Fruit fly (Drosophila melanogaster) whole organism, embryonic: Measurements from ENCODE around the gene Awh.
A peak's percentile ranks its signal among the peaks of the same experiment; 100 is the strongest.

Experiments
- Abd-B ChIP-seq: fragments of 200-800 bp; sonication (Bioruptor generic); optimal IDR thresholded peaks from 2 replicates; lab custom pipeline; 2018; ENCODE audit warnings: missing biosample characterization, mild to moderate bottlenecking, missing genetic modification characterization, moderate library complexity
- Blimp-1 ChIP-seq: fragments of 200-800 bp; sonication (Bioruptor generic); optimal IDR thresholded peaks from 3 replicates; lab custom pipeline; 2018; ENCODE audit warnings: missing biosample characterization, missing genetic modification characterization, mild to moderate bottlenecking, moderate library complexity, missing genetic modification reagents
- Bteb2 ChIP-seq: fragments of 200-800 bp; sonication (Bioruptor generic); optimal IDR thresholded peaks from 2 replicates; lab custom pipeline; 2016; ENCODE audit warnings: missing biosample characterization, missing genetic modification characterization
- CG10431 ChIP-seq: fragments of 200-800 bp; sonication (Bioruptor generic); optimal IDR thresholded peaks from 3 replicates; lab custom pipeline; 2018; ENCODE audit warnings: missing biosample characterization, mild to moderate bottlenecking, missing genetic modification characterization
- CG14860 ChIP-seq: fragments of 200-800 bp; sonication (Bioruptor generic); IDR thresholded peaks from 3 replicates; pipeline ENCODE4 v1.3.6; 2022; ENCODE audit warnings: missing biosample characterization, missing genetic modification characterization; ENCODE audit not compliant: partially characterized antibody
- CG14965 ChIP-seq: fragments of 200-800 bp; sonication (Bioruptor generic); optimal IDR thresholded peaks from 2 replicates; lab custom pipeline; 2016; ENCODE audit warnings: missing biosample characterization, missing genetic modification characterization, borderline replicate concordance
- CG18619 ChIP-seq: fragments of 200-800 bp; sonication (Bioruptor generic); optimal IDR thresholded peaks from 3 replicates; lab custom pipeline; 2017; ENCODE audit warnings: missing biosample characterization, mild to moderate bottlenecking, missing genetic modification characterization
- CG2889 ChIP-seq: fragments of 200-800 bp; sonication (Bioruptor generic); IDR thresholded peaks from 3 replicates; pipeline ENCODE4 v1.3.6; 2022; ENCODE audit warnings: missing biosample characterization, missing genetic modification characterization
- CG30431 ChIP-seq: fragments of 200-800 bp; sonication (Bioruptor generic); optimal IDR thresholded peaks from 2 replicates; lab custom pipeline; 2017; ENCODE audit warnings: missing biosample characterization, missing genetic modification characterization
- CG5180 ChIP-seq: fragments of 200-800 bp; sonication (Bioruptor generic); optimal IDR thresholded peaks from 3 replicates; lab custom pipeline; 2017; ENCODE audit warnings: missing biosample characterization, missing genetic modification characterization, mild to moderate bottlenecking, moderate library complexity, missing genetic modification reagents
- CG6765 ChIP-seq: fragments of 200-800 bp; sonication (Bioruptor generic); optimal IDR thresholded peaks from 3 replicates; lab custom pipeline; 2017; ENCODE audit warnings: missing biosample characterization, mild to moderate bottlenecking, missing genetic modification characterization
- CG7745 ChIP-seq: fragments of 200-800 bp; sonication (Bioruptor generic); optimal IDR thresholded peaks from 2 replicates; lab custom pipeline; 2018; ENCODE audit warnings: missing biosample characterization, mild to moderate bottlenecking, missing genetic modification characterization, moderate library complexity
- CG7987 ChIP-seq: fragments of 200-800 bp; sonication (Bioruptor generic); optimal IDR thresholded peaks from 2 replicates; lab custom pipeline; 2018; ENCODE audit warnings: missing biosample characterization, mild to moderate bottlenecking, missing genetic modification characterization, moderate library complexity
- CG8765 ChIP-seq: fragments of 200-800 bp; sonication (Bioruptor generic); IDR thresholded peaks from 2 replicates; pipeline ENCODE4 v1.3.6; 2022; ENCODE audit warnings: missing biosample characterization, missing genetic modification characterization
- CG9727 ChIP-seq: fragments of 200-800 bp; sonication (Bioruptor generic); optimal IDR thresholded peaks from 3 replicates; lab custom pipeline; 2017; ENCODE audit warnings: missing biosample characterization, mild to moderate bottlenecking, missing genetic modification characterization
- CG9876 ChIP-seq: fragments of 200-800 bp; sonication (Bioruptor generic); optimal IDR thresholded peaks from 2 replicates; lab custom pipeline; 2016; ENCODE audit warnings: missing biosample characterization, missing genetic modification characterization
- CkIIα-i1 ChIP-seq: fragments of 200-800 bp; sonication (Bioruptor generic); IDR thresholded peaks from 2 replicates; pipeline ENCODE4 v1.3.6; 2022; ENCODE audit warnings: missing biosample characterization, missing genetic modification characterization
- D ChIP-seq, 2 experiments: fragments of 200-800 bp in 1 of 2; fragments of >200 bp in 1 of 2; sonication (Bioruptor generic) in 1 of 2; optimal IDR thresholded peaks; 2 replicates in 1 of 2; 3 replicates in 1 of 2; lab custom pipeline; 2017; ENCODE audit warnings: mild to moderate bottlenecking in 1 of 2, missing biosample characterization in 1 of 2, missing genetic modification characterization in 1 of 2, missing genetic modification reagents in 1 of 2
- Dbx ChIP-seq: fragments of 200-800 bp; sonication (Bioruptor generic); IDR thresholded peaks from 3 replicates; pipeline ENCODE4 v1.3.6; 2022; ENCODE audit warnings: missing biosample characterization, missing genetic modification characterization
- Doc3 ChIP-seq: fragments of 200-800 bp; sonication (Bioruptor generic); IDR thresholded peaks from 3 replicates; pipeline ENCODE4 v1.3.6; 2022; ENCODE audit warnings: missing biosample characterization, missing genetic modification characterization; ENCODE audit not compliant: partially characterized antibody
- E2f1 ChIP-seq: fragments of 200-800 bp; sonication (Bioruptor generic); IDR thresholded peaks from 2 replicates; pipeline ENCODE4 v1.3.6; 2022; ENCODE audit warnings: missing biosample characterization, missing genetic modification characterization
- Fer1 ChIP-seq: fragments of 200-800 bp; sonication (Bioruptor generic); optimal IDR thresholded peaks from 2 replicates; lab custom pipeline; 2017; ENCODE audit warnings: missing biosample characterization, mild to moderate bottlenecking, missing genetic modification characterization
- HmgD ChIP-seq: fragments of 200-800 bp; sonication (Bioruptor generic); optimal IDR thresholded peaks from 3 replicates; lab custom pipeline; 2016; ENCODE audit warnings: missing biosample characterization, missing genetic modification characterization
- HmgZ ChIP-seq: fragments of 200-800 bp; sonication (Bioruptor generic); optimal IDR thresholded peaks from 2 replicates; lab custom pipeline; 2018; ENCODE audit warnings: missing biosample characterization, mild to moderate bottlenecking, missing genetic modification characterization
- MTF-1 ChIP-seq: fragments of 200-800 bp; sonication (Bioruptor generic); optimal IDR thresholded peaks from 2 replicates; lab custom pipeline; 2018; ENCODE audit warnings: missing biosample characterization, mild to moderate bottlenecking, missing genetic modification characterization, borderline replicate concordance
- Med ChIP-seq: fragments of 200-800 bp; sonication (Bioruptor generic); peaks from one replicate; lab custom pipeline; 2016; ENCODE audit warnings: missing biosample characterization, missing genetic modification characterization, mild to moderate bottlenecking, inconsistent platforms, moderate library complexity
- NFAT ChIP-seq: fragments of 200-800 bp; sonication (Bioruptor generic); IDR thresholded peaks from 2 replicates; pipeline ENCODE4 v1.3.6; 2022; ENCODE audit warnings: missing biosample characterization, missing genetic modification characterization
- NK7.1 ChIP-seq: fragments of 200-800 bp; sonication (Bioruptor generic); optimal IDR thresholded peaks from 3 replicates; lab custom pipeline; 2016; ENCODE audit warnings: missing biosample characterization, missing genetic modification characterization
- Neu2 ChIP-seq: fragments of 200-800 bp; sonication (Bioruptor generic); optimal IDR thresholded peaks from 3 replicates; lab custom pipeline; 2016; ENCODE audit warnings: missing biosample characterization, missing genetic modification characterization, borderline replicate concordance
- Opbp ChIP-seq: fragments of 200-800 bp; sonication (Bioruptor generic); IDR thresholded peaks from 3 replicates; pipeline ENCODE4 v1.3.6; 2022; ENCODE audit warnings: missing biosample characterization, missing genetic modification characterization; ENCODE audit not compliant: partially characterized antibody
- Sox100B ChIP-seq: fragments of 200-800 bp; sonication (Bioruptor generic); optimal IDR thresholded peaks from 3 replicates; lab custom pipeline; 2018; ENCODE audit warnings: missing biosample characterization, mild to moderate bottlenecking, missing genetic modification characterization
- Taf1 ChIP-seq: fragments of 200-800 bp; sonication (Bioruptor generic); IDR thresholded peaks from 2 replicates; pipeline ENCODE4 v1.3.6; 2022; ENCODE audit warnings: missing biosample characterization, missing genetic modification characterization
- aop ChIP-seq: fragments of 200-800 bp; sonication (Bioruptor generic); IDR thresholded peaks from 2 replicates; pipeline ENCODE4 v1.3.6; 2022; ENCODE audit warnings: missing biosample characterization, missing genetic modification characterization
- en ChIP-seq: fragments of 200-800 bp; sonication (Bioruptor generic); optimal IDR thresholded peaks from 2 replicates; lab custom pipeline; 2016; ENCODE audit warnings: missing biosample characterization, missing genetic modification characterization
- gt ChIP-seq: fragments of 200-800 bp; sonication (Bioruptor generic); IDR thresholded peaks from 2 replicates; pipeline ENCODE4 v1.3.6; 2022; ENCODE audit warnings: missing biosample characterization, missing genetic modification characterization
- hb ChIP-seq: fragments of 200-800 bp; sonication (Bioruptor generic); IDR thresholded peaks from 3 replicates; pipeline ENCODE4 v1.3.6; 2022; ENCODE audit warnings: missing biosample characterization, missing genetic modification characterization; ENCODE audit not compliant: partially characterized antibody
- hkb ChIP-seq, 2 experiments: fragments of 200-800 bp in 1 of 2; fragments of >200 bp in 1 of 2; sonication (Bioruptor generic) in 1 of 2; IDR thresholded peaks in 1 of 2; optimal IDR thresholded peaks in 1 of 2; 2 replicates each; pipeline versions ENCODE4 v1.3.6 to Lab custom; 2017 to 2022; ENCODE audit warnings: missing biosample characterization in 1 of 2, missing genetic modification characterization in 1 of 2
- kah ChIP-seq: fragments of 200-800 bp; sonication (Bioruptor generic); optimal IDR thresholded peaks from 2 replicates; lab custom pipeline; 2018; ENCODE audit warnings: missing biosample characterization, mild to moderate bottlenecking, missing genetic modification characterization
- lbe ChIP-seq: fragments of 200-800 bp; sonication (Bioruptor generic); optimal IDR thresholded peaks from 2 replicates; lab custom pipeline; 2016; ENCODE audit warnings: missing biosample characterization, mild to moderate bottlenecking, missing genetic modification characterization
- nmo ChIP-seq: fragments of 200-800 bp; sonication (Bioruptor generic); optimal IDR thresholded peaks from 2 replicates; lab custom pipeline; 2018; ENCODE audit warnings: missing biosample characterization, mild to moderate bottlenecking, missing genetic modification characterization, moderate library complexity
- prd ChIP-seq, 3 experiments: fragments of >200 bp in 2 of 3; fragments of 200-800 bp in 1 of 3; sonication (Bioruptor generic) in 1 of 3; optimal IDR thresholded peaks in 2 of 3; IDR thresholded peaks in 1 of 3; 2 replicates in 2 of 3; 3 replicates in 1 of 3; pipeline versions ENCODE4 v1.3.6 to Lab custom; 2017 to 2022; ENCODE audit warnings: missing biosample characterization in 1 of 3, missing genetic modification characterization in 1 of 3
- schlank ChIP-seq: fragments of 200-800 bp; sonication (Bioruptor generic); optimal IDR thresholded peaks from 2 replicates; lab custom pipeline; 2018; ENCODE audit warnings: missing biosample characterization, mild to moderate bottlenecking, missing genetic modification characterization
- sim ChIP-seq: fragments of 200-800 bp; sonication (Bioruptor generic); IDR thresholded peaks from 2 replicates; pipeline ENCODE4 v1.3.6; 2022; ENCODE audit warnings: missing biosample characterization, missing genetic modification characterization
- tap ChIP-seq: fragments of 200-800 bp; optimal IDR thresholded peaks from 3 replicates; lab custom pipeline; 2019; ENCODE audit warnings: missing biosample characterization, mild to moderate bottlenecking, missing genetic modification characterization, moderate library complexity
- tll ChIP-seq, 2 experiments: fragments of 200-800 bp in 1 of 2; fragments of >200 bp in 1 of 2; sonication (Bioruptor generic) in 1 of 2; optimal IDR thresholded peaks; 2 replicates each; lab custom pipeline; 2017 to 2019; ENCODE audit warnings: missing biosample characterization in 2 of 2, missing genetic modification characterization in 2 of 2, mild to moderate bottlenecking in 1 of 2, moderate library complexity in 1 of 2
- zfh1 ChIP-seq: fragments of 200-800 bp; sonication (Bioruptor generic); IDR thresholded peaks from 3 replicates; pipeline ENCODE4 v1.3.6; 2022; ENCODE audit warnings: missing biosample characterization, missing genetic modification characterization
- zfh2 ChIP-seq: fragments of 200-800 bp; sonication (Bioruptor generic); optimal IDR thresholded peaks from 2 replicates; lab custom pipeline; 2016; ENCODE audit warnings: missing biosample characterization, missing genetic modification characterization

The Awh gene

dm6 chr3L:3802677-3803076, 43.3 kb upstream of the Awh start (continued):
- TF ChIP-seq hb (GFP tag; lab: Robert Waterston, UW) (no peak), Abd-B (peak; percentile 60), tll (GFP tag; optimal IDR thresholded peaks at IDR 0.05; lab: Kevin White, UChicago) (no peak), gt (GFP tag; lab: Robert Waterston, UW) (0 out of 2 replicates have a peak, but pooled peaks have one; percentile 25), nmo (peak; percentile 62), HmgD (GFP tag; lab: Kevin White, UChicago) (peak; percentile 14), Taf1 (peak; percentile 53; the same call in 1 of the 2 replicates), HmgZ (tag; lab: Kevin White, UChicago) (peak; percentile 86), Doc3 (GFP tag; lab: Robert Waterston, UW) (no peak), Blimp-1 (GFP tag; lab: Kevin White, UChicago) (peak; percentile 26), CG2889 (GFP tag; lab: Robert Waterston, UW) (peak; percentile 56; the same call in 2 of the 3 replicates), Neu2 (GFP tag; lab: Kevin White, UChicago) (peak; percentile 9), CG10431 (GFP tag; lab: Kevin White, UChicago) (no peak), CG9727 (GFP tag; lab: Kevin White, UChicago) (peak; percentile 79), en (GFP tag; lab: Kevin White, UChicago) (no peak), CG6765 (GFP tag; lab: Kevin White, UChicago) (peak; percentile 62), D (optimal IDR thresholded peaks at IDR 0.05; lab: Kevin White, UChicago) (no peak), D (GFP tag; optimal IDR thresholded peaks at IDR 0.05; lab: Kevin White, UChicago) (peak; percentile 15), CG18619 (GFP tag; lab: Kevin White, UChicago) (peak; percentile 77), lbe (GFP tag; lab: Kevin White, UChicago) (peak; percentile 6), CG7987 (GFP tag; lab: Kevin White, UChicago) (no peak), Fer1 (GFP tag; lab: Kevin White, UChicago) (peak; percentile 86), MTF-1 (GFP tag; lab: Kevin White, UChicago) (no peak), schlank (tag; lab: Kevin White, UChicago) (peak; percentile 76), CG7745 (tag; lab: Kevin White, UChicago) (no peak), Bteb2 (peak; percentile 80), CG14860 (GFP tag; lab: Robert Waterston, UW) (no peak), CG5180 (peak; percentile 11), zfh2 (peak; percentile 65), prd (optimal IDR thresholded peaks at IDR 0.05; lab: Kevin White, UChicago) (no peak), prd (GFP tag; IDR thresholded peaks at IDR 0.05; lab: Robert Waterston, UW) (peak; percentile 86), NK7.1 (GFP tag; lab: Kevin White, UChicago) (peak; percentile 56), E2f1 (GFP tag; lab: Robert Waterston, UW) (peak; percentile 73), kah (GFP tag; lab: Kevin White, UChicago) (no peak), CkIIα-i1 (GFP tag; lab: Robert Waterston, UW) (no peak; the same call in 1 of the 2 replicates), Med (GFP tag; lab: Kevin White, UChicago) (peak; percentile 98), tap (tag; lab: Kevin White, UChicago) (no peak), CG9876 (GFP tag; lab: Kevin White, UChicago) (peak; percentile 51), hkb (optimal IDR thresholded peaks at IDR 0.05; lab: Kevin White, UChicago) (no peak), hkb (GFP tag; IDR thresholded peaks at IDR 0.05; lab: Robert Waterston, UW) (peak; percentile 87), aop (0 out of 2 replicates have a peak, but pooled peaks have one; percentile 29), Dbx (peak; percentile 88), CG14965 (peak; percentile 14), NFAT (GFP tag; lab: Robert Waterston, UW) (peak; percentile 80), CG30431 (GFP tag; lab: Kevin White, UChicago) (peak; percentile 34), sim (GFP tag; lab: Robert Waterston, UW) (0 out of 2 replicates have a peak, but pooled peaks have one; percentile 13), zfh1 (GFP tag; lab: Robert Waterston, UW) (peak; percentile 53; the same call in 2 of the 3 replicates), CG8765 (GFP tag; lab: Robert Waterston, UW) (no peak), Opbp (no peak), Sox100B (GFP tag; lab: Kevin White, UChicago) (peak; percentile 36)
